Worm (Caenorhabditis elegans) whole organism, L3 larva: ENCODE measurements around the gene irld-65.

Experiments
- ZK546.5 ChIP-seq: sonication (generic microtip); optimal IDR thresholded peaks from 2 replicates; lab custom pipeline; 2017; ENCODE audit warnings: missing biosample characterization, missing genetic modification characterization
- ama-1 ChIP-seq: fragments of 150-350 bp; optimal IDR thresholded peaks from 2 replicates; lab custom pipeline; 2018
- ceh-16 ChIP-seq: sonication (generic microtip); optimal IDR thresholded peaks from 2 replicates; lab custom pipeline; 2017; ENCODE audit warnings: missing biosample characterization, missing genetic modification characterization
- fos-1 ChIP-seq: fragments of 150-350 bp; optimal IDR thresholded peaks from 2 replicates; lab custom pipeline; 2014; ENCODE audit warnings: missing biosample characterization, missing genetic modification characterization
- lin-15B ChIP-seq: fragments of 150-350 bp; optimal IDR thresholded peaks from 2 replicates; lab custom pipeline; 2014; ENCODE audit warnings: missing biosample characterization, missing genetic modification characterization
- lin-39 ChIP-seq: fragments of 150-350 bp; optimal IDR thresholded peaks from 2 replicates; lab custom pipeline; 2018; ENCODE audit warnings: missing biosample characterization, missing genetic modification reagents, missing genetic modification characterization
- pha-4 ChIP-seq: fragments of 150-350 bp; optimal IDR thresholded peaks from 2 replicates; lab custom pipeline; 2014; ENCODE audit warnings: missing biosample characterization, missing genetic modification reagents, missing genetic modification characterization
- pqm-1 ChIP-seq: fragments of 150-350 bp; optimal IDR thresholded peaks from 2 replicates; lab custom pipeline; 2017; ENCODE audit warnings: missing biosample characterization, missing genetic modification characterization, inconsistent platforms
- snpc-4 ChIP-seq: fragments of 150-350 bp; optimal IDR thresholded peaks from 2 replicates; lab custom pipeline; 2014; ENCODE audit warnings: missing biosample characterization, missing genetic modification characterization
- unc-39 ChIP-seq: sonication (generic microtip); optimal IDR thresholded peaks from 4 replicates; lab custom pipeline; 2017; ENCODE audit warnings: missing biosample characterization, missing genetic modification characterization

- TF ChIP-seq pqm-1 (tag; lab: Kevin White, UChicago) (no peak), ceh-16 (tag; lab: Kevin White, UChicago) (no peak), unc-39 (tag; lab: Kevin White, UChicago) (no peak), pha-4 (peak; percentile 57), lin-15B (peak; percentile 15), fos-1 (tag; lab: Kevin White, UChicago) (no peak), ama-1 (lab: Kevin White, UChicago) (no peak), lin-39 (tag; lab: Kevin White, UChicago) (peak; percentile 6), snpc-4 (tag; lab: Kevin White, UChicago) (peak; percentile 29), ZK546.5 (tag; lab: Kevin White, UChicago) (no peak)
Measured at ce11 chrII:2920817-2921458, 16.8 kb downstream of the irld-65 start.
